Worm (Caenorhabditis elegans) whole organism, midembryonic: ENCODE results near the gene T27E7.3.

ENCODE experiments used
- klf-2 ChIP-seq: fragments of 200-800 bp; sonication (Bioruptor generic); conservative IDR thresholded peaks from 2 replicates; pipeline ENCODE4 v1.3.6; 2022; ENCODE audit warnings: missing genetic modification reagents, missing genetic modification characterization, missing compliant biosample characterization
- ztf-23 ChIP-seq: fragments of 200-800 bp; sonication (Bioruptor generic); IDR thresholded peaks from 2 replicates; pipeline ENCODE4 v1.3.6; 2022; ENCODE audit warnings: missing genetic modification reagents, missing genetic modification characterization, missing compliant biosample characterization

- no peak for TF ChIP-seq ztf-23 (GFP tag; lab: Robert Waterston, UW)
- no peak for TF ChIP-seq klf-2 (GFP tag; lab: Robert Waterston, UW)
Observed at ce11 chrIV:14542517-14542916, 13.7 kb downstream of the T27E7.3 start, which contains the start of gene pals-29.
